Worm (Caenorhabditis elegans) whole organism, L4/young adult: Measurements from ENCODE around the gene wdr-4.

Source experiments
- W03F9.2 ChIP-seq: fragments of 150-350 bp; optimal IDR thresholded peaks from 2 replicates; lab custom pipeline; 2014; ENCODE audit warnings: missing biosample characterization, missing genetic modification characterization
- dao-5 ChIP-seq: sonication (generic microtip); optimal IDR thresholded peaks from 2 replicates; lab custom pipeline; 2016; ENCODE audit warnings: missing genotype, missing genetic modification characterization, moderate library complexity, missing compliant biosample characterization
- him-1 ChIP-seq: sonication (generic microtip); optimal IDR thresholded peaks from 2 replicates; lab custom pipeline; 2016; ENCODE audit warnings: missing genotype, missing genetic modification reagents, missing genetic modification characterization, missing compliant biosample characterization

DNA sequence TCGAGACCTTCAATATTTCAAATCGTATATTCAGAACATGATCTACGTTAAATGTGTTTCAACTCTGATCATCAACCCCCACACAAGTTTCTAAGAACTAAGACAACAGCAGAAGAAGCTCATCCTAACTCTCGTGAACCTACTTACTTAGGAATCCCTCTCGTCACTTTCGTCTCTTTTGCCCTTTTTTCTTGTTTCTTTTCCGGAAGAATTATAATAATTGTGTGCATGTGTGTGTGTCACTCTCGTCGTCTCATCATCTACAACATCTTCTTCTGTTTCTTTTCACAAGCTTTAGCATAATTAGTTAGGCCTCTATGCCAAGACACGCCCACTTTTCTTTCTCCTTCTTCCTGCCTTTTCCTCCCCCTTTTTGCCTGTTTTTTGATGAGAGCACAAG lies 35.1 kb upstream of the wdr-4 start:
- TF ChIP-seq him-1 (tag; lab: Kevin White, UChicago) (no peak), W03F9.2 (tag; lab: Kevin White, UChicago) (no peak), dao-5 (no peak)
